Fruit fly (Drosophila melanogaster): ENCODE data around the gene CG4325.

The CG4325 gene

DNA sequence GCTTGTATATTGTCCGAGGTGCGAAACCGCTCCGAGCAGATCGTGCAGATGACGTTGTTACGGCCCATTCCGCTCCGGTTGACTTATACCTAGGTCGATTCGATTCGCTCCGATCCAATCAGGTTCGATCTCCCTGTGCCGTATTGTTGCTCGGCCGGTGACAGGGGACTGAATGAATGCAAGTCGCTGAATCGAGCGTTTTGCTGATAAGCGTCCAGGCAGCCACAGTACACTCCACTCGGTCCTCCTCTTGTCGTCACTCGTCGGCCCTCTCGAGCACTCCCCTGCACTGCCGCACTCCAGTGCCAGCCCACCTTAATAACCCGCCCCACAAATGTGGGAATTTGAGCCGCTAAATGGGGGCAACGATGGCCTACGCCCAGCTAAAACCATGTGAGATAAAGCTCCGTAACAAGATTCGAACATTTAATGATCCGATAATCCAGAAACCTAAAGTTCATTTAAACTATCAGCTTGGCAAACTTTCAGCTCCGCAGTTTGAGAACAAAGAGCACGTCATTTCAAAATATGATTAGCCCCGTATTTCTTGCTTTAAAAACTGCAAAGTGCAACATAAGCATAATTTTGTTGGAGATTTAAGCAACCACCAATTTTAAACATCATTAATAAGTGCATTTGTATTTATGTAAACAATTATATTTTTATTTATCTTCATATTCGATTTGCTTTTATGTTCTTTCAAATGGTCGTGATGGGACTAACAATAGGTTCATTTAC lies at the start of gene CG4325:
Gene CG4325, minus strand, starts transcription at position 159 of the 738 bp plus-strand sequence.
- peak; percentile 26 for TF ChIP-seq CG13204 (GFP tag; optimal IDR thresholded peaks at IDR 0.05)
- TF ChIP-seq fd96Ca (GFP tag; IDR thresholded peaks at IDR 0.05): no peak

DNA sequence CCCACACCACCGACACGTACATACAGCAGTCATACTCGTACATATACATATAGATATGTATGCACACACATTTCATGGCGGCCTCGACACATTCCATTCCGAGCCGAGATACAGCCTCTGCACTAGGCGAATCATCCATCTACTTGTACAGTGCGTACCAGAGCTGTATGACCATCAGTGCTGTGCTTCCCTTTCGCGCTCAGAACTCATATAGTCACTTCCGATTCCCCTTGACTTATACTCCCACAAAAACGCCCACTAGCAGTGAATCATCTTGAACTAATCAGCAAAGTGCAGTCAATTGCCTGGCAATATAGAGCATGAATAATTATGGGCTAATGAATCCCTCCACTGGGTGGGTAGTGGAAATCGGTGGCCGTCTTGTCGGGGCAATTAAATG lies 46.2 kb upstream of the CG4325 start:
- TF ChIP-seq CG8301 (tag; optimal IDR thresholded peaks at IDR 0.05): peak; percentile 31
- TF ChIP-seq CG8159 (tag; optimal IDR thresholded peaks at IDR 0.05): peak; percentile 33
- peak; percentile 35 for TF ChIP-seq CG14655 (GFP tag; optimal IDR thresholded peaks at IDR 0.05)
- no peak for TF ChIP-seq Pif1B (GFP tag; optimal IDR thresholded peaks at IDR 0.05)

DNA sequence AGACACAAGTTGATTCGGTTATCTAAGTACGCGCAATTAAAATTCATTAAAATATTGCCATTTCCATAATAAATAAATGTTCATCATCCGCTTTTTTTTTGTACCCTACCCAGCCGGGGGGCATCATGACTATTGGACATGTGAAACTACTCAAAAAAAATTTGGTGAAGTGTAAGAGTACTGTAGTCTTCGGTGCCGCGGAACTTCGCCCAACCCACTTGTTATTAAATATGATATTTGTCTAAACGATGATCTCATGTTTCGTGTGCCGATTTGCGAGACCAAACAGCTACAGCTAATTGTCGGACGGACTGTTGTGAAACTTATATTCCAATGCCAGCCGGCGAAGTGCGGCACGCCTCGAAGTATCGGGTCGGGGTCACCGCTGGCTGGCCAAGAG lies 45.2 kb upstream of the CG4325 start:
- TF ChIP-seq CG8301 (tag; optimal IDR thresholded peaks at IDR 0.05): no peak
- 0 out of 2 replicates have a peak, but pooled peaks have one; percentile 7 for TF ChIP-seq Ets98B (GFP tag; IDR thresholded peaks at IDR 0.05)

DNA sequence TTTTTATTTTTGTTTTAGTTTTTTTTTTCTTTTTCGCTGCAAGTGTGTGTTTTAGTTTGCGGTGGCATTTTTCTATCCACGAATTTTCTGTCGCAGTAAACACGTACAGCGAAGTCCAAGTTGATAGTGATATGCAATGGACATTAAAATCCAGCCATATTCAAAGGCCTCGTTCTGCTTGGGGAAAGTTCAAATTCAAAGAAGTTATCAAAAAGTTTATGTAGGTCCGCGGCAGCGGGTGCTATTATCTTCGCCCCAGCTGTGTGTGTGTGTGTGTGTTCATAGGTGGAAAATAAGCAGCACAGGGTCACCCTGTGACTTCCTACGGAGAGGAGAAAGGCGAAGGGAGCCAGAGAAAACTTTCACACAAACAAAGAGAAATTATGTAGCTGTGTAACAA lies 43.9 kb upstream of the CG4325 start:
- no peak for TF ChIP-seq CG15710 (tag; optimal IDR thresholded peaks at IDR 0.05)
- peak; percentile 32 for TF ChIP-seq Pif1B (GFP tag; optimal IDR thresholded peaks at IDR 0.05)
- no peak for TF ChIP-seq D1 (tag; optimal IDR thresholded peaks at IDR 0.05)
- TF ChIP-seq CG14655 (GFP tag; optimal IDR thresholded peaks at IDR 0.05): peak; percentile 74
- peak; percentile 56 for TF ChIP-seq Pif1A (GFP tag; optimal IDR thresholded peaks at IDR 0.05)
- peak; percentile 89 for TF ChIP-seq fd96Ca (GFP tag; IDR thresholded peaks at IDR 0.05)
- peak; percentile 84 for TF ChIP-seq CG32121 (GFP tag; IDR thresholded peaks at IDR 0.05)
- TF ChIP-seq CG4496 (GFP tag; IDR thresholded peaks at IDR 0.05): peak; percentile 92
- TF ChIP-seq rn (GFP tag; IDR thresholded peaks at IDR 0.05): 0 out of 2 replicates have a peak, but pooled peaks have one; percentile 48
- TF ChIP-seq CG8159 (tag; optimal IDR thresholded peaks at IDR 0.05): no peak
- peak; percentile 75 for TF ChIP-seq CG12605 (GFP tag; IDR thresholded peaks at IDR 0.05)
- no peak for TF ChIP-seq EcR (GFP tag; optimal IDR thresholded peaks at IDR 0.05)
- no peak for TF ChIP-seq CG9948 (tag; optimal IDR thresholded peaks at IDR 0.05)
- peak; percentile 57 for TF ChIP-seq CG8301 (tag; optimal IDR thresholded peaks at IDR 0.05)
- TF ChIP-seq gl (tag; optimal IDR thresholded peaks at IDR 0.05): no peak
- TF ChIP-seq CG13204 (GFP tag; optimal IDR thresholded peaks at IDR 0.05): no peak
- peak; percentile 89 for TF ChIP-seq Ets98B (GFP tag; IDR thresholded peaks at IDR 0.05)
- TF ChIP-seq CG10348 (GFP tag; IDR thresholded peaks at IDR 0.05): peak; percentile 59
- TF ChIP-seq Snoo (tag; optimal IDR thresholded peaks at IDR 0.05): no peak
- no peak for TF ChIP-seq CG17806 (tag; optimal IDR thresholded peaks at IDR 0.05)
- TF ChIP-seq CG34367 (tag; optimal IDR thresholded peaks at IDR 0.05): no peak

DNA sequence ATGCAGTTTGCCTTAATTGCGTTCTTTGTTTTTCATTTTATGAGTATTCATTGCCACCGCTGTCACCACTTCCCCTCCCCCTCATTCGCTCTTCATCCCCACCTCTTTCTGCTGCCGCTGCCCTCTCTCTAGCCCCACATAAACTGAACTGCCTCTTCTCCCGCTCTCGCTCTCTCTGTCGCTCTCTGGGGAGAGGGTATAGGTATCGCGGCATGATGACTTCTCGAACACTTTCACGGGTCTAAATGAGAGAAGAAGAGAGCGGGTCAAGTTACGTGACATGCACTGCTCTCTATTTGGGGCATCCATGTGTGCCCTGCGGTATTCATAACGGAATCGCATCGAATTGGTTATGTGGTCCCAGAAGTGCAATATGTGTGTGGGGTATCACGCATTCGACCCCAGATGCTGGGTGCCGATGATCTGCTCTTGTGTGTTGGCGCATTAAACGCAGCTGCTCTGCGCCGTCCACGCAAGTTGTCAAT lies 40.1 kb upstream of the CG4325 start:
- TF ChIP-seq CG13204 (GFP tag; optimal IDR thresholded peaks at IDR 0.05): peak; percentile 64
- peak; percentile 76 for TF ChIP-seq CG10348 (GFP tag; IDR thresholded peaks at IDR 0.05)
- TF ChIP-seq CG12605 (GFP tag; IDR thresholded peaks at IDR 0.05): peak; percentile 87
- TF ChIP-seq EcR (GFP tag; optimal IDR thresholded peaks at IDR 0.05): peak; percentile 93
- TF ChIP-seq CG32121 (GFP tag; IDR thresholded peaks at IDR 0.05): peak; percentile 94
- TF ChIP-seq CG34367 (tag; optimal IDR thresholded peaks at IDR 0.05): peak; percentile 81
- TF ChIP-seq fd96Ca (GFP tag; IDR thresholded peaks at IDR 0.05): peak; percentile 96
- TF ChIP-seq CG8301 (tag; optimal IDR thresholded peaks at IDR 0.05): peak; percentile 88
- peak; percentile 83 for TF ChIP-seq CG8159 (tag; optimal IDR thresholded peaks at IDR 0.05)
- TF ChIP-seq CG15710 (tag; optimal IDR thresholded peaks at IDR 0.05): peak; percentile 85
- TF ChIP-seq Pif1B (GFP tag; optimal IDR thresholded peaks at IDR 0.05): peak; percentile 94
- peak; percentile 90 for TF ChIP-seq CG14655 (GFP tag; optimal IDR thresholded peaks at IDR 0.05)
- TF ChIP-seq D1 (tag; optimal IDR thresholded peaks at IDR 0.05): peak; percentile 7
- TF ChIP-seq CG4496 (GFP tag; IDR thresholded peaks at IDR 0.05): peak; percentile 94
- TF ChIP-seq Pif1A (GFP tag; optimal IDR thresholded peaks at IDR 0.05): peak; percentile 94
- TF ChIP-seq rn (GFP tag; IDR thresholded peaks at IDR 0.05): peak; percentile 86
- peak; percentile 88 for TF ChIP-seq CG17806 (tag; optimal IDR thresholded peaks at IDR 0.05)
- peak; percentile 75 for TF ChIP-seq gl (tag; optimal IDR thresholded peaks at IDR 0.05)
- peak; percentile 94 for TF ChIP-seq Ets98B (GFP tag; IDR thresholded peaks at IDR 0.05)
- TF ChIP-seq Snoo (tag; optimal IDR thresholded peaks at IDR 0.05): peak; percentile 85
- TF ChIP-seq CG9948 (tag; optimal IDR thresholded peaks at IDR 0.05): peak; percentile 88

DNA sequence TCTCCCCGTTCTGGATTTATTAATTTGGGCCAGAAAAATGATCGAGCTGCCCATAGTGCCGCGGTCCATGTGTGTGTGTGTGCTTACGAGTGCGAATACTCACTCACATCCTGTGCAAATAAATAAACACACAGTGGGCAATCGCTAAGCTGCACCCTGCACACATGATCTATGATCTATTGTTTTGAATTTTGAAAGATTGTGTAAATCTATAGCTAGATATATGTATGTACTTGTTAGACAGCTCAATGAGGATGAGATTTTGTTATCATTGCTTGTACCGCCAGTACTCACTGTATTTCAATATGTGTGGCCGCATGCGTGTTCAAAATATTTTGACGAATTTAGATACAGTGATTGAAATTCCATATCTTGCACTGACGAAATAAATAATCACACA lies 39.5 kb upstream of the CG4325 start:
- TF ChIP-seq gl (tag; optimal IDR thresholded peaks at IDR 0.05) (peak; percentile 76), CG12605 (GFP tag; IDR thresholded peaks at IDR 0.05) (peak; percentile 84), Ets98B (GFP tag; IDR thresholded peaks at IDR 0.05) (peak; percentile 93), CG34367 (tag; optimal IDR thresholded peaks at IDR 0.05) (peak; percentile 91), CG10348 (GFP tag; IDR thresholded peaks at IDR 0.05) (peak; percentile 86), CG14655 (GFP tag; optimal IDR thresholded peaks at IDR 0.05) (no peak), Pif1A (GFP tag; optimal IDR thresholded peaks at IDR 0.05) (peak; percentile 85), fd96Ca (GFP tag; IDR thresholded peaks at IDR 0.05) (peak; percentile 95), D1 (tag; optimal IDR thresholded peaks at IDR 0.05) (no peak), CG8301 (tag; optimal IDR thresholded peaks at IDR 0.05) (peak; percentile 87), CG32121 (GFP tag; IDR thresholded peaks at IDR 0.05) (peak; percentile 92), CG17806 (tag; optimal IDR thresholded peaks at IDR 0.05) (peak; percentile 89), EcR (GFP tag; optimal IDR thresholded peaks at IDR 0.05) (no peak), CG15710 (tag; optimal IDR thresholded peaks at IDR 0.05) (peak; percentile 88), CG9948 (tag; optimal IDR thresholded peaks at IDR 0.05) (peak; percentile 86), CG13204 (GFP tag; optimal IDR thresholded peaks at IDR 0.05) (peak; percentile 7), Pif1B (GFP tag; optimal IDR thresholded peaks at IDR 0.05) (peak; percentile 82), CG4496 (GFP tag; IDR thresholded peaks at IDR 0.05) (peak; percentile 95), Snoo (tag; optimal IDR thresholded peaks at IDR 0.05) (peak; percentile 78), CG8159 (tag; optimal IDR thresholded peaks at IDR 0.05) (peak; percentile 89), rn (GFP tag; IDR thresholded peaks at IDR 0.05) (peak; percentile 82)

All from whole organism, pupa.